Fruit fly (Drosophila melanogaster): Measurements from ENCODE around the gene MESR3.

DNA sequence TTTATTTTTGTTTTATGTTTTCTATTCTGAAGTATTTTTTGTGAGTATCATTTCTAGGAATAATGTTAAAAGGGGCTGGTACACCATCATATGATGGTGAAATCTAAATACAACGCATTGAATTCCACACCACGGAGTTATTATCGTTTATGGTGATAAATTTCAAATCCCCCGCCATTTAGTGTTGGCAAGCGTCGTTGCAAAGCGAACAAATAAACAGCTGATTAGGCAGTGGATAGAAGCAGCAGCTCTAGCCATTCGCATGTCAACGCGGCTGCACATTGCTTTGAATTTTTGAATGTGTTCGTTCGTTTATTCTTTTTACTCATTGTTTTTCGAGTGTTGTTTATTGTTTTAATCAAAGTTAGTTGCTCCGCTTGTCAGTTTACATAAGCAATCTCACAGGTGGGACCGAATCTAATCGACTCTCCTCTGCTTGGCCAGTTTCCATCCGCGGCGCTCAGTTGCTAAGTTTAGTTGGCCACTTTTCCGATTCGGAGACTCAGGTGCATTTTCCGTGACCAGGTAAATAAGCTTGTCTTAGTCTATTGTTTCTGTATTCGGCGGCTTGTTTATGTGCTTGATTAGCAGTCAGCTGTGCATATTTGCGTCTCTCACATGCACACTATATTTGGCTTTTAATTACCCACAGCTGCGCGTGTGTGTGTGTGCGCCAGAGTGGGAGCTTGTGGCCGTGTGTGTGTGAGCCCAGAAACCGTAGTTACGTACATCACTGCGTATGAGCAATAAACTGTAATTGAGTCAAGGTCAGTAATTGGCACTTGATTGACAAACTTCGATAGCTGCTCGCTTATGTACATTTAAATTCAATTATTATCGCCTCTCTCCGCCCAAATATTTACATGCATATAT lies 60.1 kb downstream of the MESR3 start, which contains the start of the genes Mst36Fa and CG31751:
- TF ChIP-seq CG8478 (optimal IDR thresholded peaks at IDR 0.05), result no peak
- TF ChIP-seq CTCF (optimal IDR thresholded peaks at IDR 0.05), result no peak

All from S2 (cell line).